Worm (Caenorhabditis elegans): Measurements from ENCODE around the gene C14C6.8.

DNA sequence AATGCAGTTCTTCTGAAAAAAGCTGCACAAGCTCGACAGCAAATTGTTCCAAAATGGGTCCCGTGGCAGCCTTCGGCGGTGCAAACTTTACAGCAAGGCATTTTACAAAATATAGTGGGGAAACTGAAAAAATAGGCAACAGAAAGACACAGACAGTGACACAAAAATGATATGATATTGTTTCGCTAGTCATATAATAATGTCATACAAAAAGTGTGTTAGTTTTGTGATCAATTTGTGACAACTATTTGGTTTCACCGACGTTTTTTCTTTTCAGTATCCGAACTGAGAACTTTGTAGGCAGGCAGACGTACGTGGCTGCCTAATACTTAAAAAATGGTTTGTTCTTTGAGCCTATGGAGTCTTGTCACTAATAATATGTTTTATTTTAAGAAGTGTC is 33.5 kb downstream of the C14C6.8 start, which contains the start of gene nhr-210:
- TF ChIP-seq ama-1 (optimal IDR thresholded peaks at IDR 0.05) (no peak), lin-13 (GFP tag; optimal IDR thresholded peaks at IDR 0.05) (no peak), F16B12.6 (tag; optimal IDR thresholded peaks at IDR 0.05) (no peak), ztf-4 (tag; optimal IDR thresholded peaks at IDR 0.05) (no peak), ztf-11 (tag; optimal IDR thresholded peaks at IDR 0.05) (no peak), ets-5 (GFP tag; IDR thresholded peaks at IDR 0.05) (no peak)

Measured in whole organism, L1 larva.